Worm (Caenorhabditis elegans) whole organism, young adult: Measurements from ENCODE around the gene snai-1.

Source experiments
- B0035.1 ChIP-seq: sonication (generic microtip); optimal IDR thresholded peaks from 2 replicates; lab custom pipeline; 2016; ENCODE audit warnings: missing genetic modification characterization, mild to moderate bottlenecking, missing compliant biosample characterization, missing genotype, missing genetic modification reagents
- B0336.3 ChIP-seq: fragments of 200-800 bp; sonication (Bioruptor generic); IDR thresholded peaks from 2 replicates; pipeline ENCODE4 v1.3.6; 2022; ENCODE audit warnings: missing genetic modification characterization, missing compliant biosample characterization
- F23B12.7 ChIP-seq: sonication (generic microtip); optimal IDR thresholded peaks from 2 replicates; lab custom pipeline; 2017; ENCODE audit warnings: missing genetic modification characterization, mild to moderate bottlenecking, missing compliant biosample characterization, antibody characterized with exemption, moderate library complexity; ENCODE audit not compliant: insufficient read depth
- F37B4.10 ChIP-seq: fragments of 200-800 bp; sonication (Bioruptor generic); IDR thresholded peaks from 2 replicates; pipeline ENCODE4 v1.3.6; 2022; ENCODE audit warnings: missing genetic modification characterization, missing compliant biosample characterization
- F39B2.1 ChIP-seq: fragments of 200-800 bp; sonication (Bioruptor generic); IDR thresholded peaks from 2 replicates; pipeline ENCODE4 v1.3.6; 2022; ENCODE audit warnings: missing genetic modification reagents, missing genetic modification characterization, missing compliant biosample characterization
- T07F8.4 ChIP-seq: sonication (generic microtip); optimal IDR thresholded peaks from 2 replicates; lab custom pipeline; 2016; ENCODE audit warnings: mild to moderate bottlenecking, missing genetic modification characterization, moderate library complexity, missing compliant biosample characterization
- akir-1 ChIP-seq: fragments of 200-800 bp; sonication (Bioruptor generic); optimal IDR thresholded peaks from 2 replicates; lab custom pipeline; 2018; ENCODE audit warnings: mild to moderate bottlenecking, missing genetic modification characterization, moderate library complexity, missing compliant biosample characterization
- aptf-2 ChIP-seq: fragments of 200-800 bp; sonication (Bioruptor generic); conservative IDR thresholded peaks from 2 replicates; pipeline ENCODE4 v1.3.6; 2022; ENCODE audit warnings: missing genetic modification reagents, missing genetic modification characterization, missing compliant biosample characterization
- athp-1 ChIP-seq: sonication (generic microtip); optimal IDR thresholded peaks from 2 replicates; lab custom pipeline; 2017; ENCODE audit warnings: mild to moderate bottlenecking, missing genetic modification characterization, missing compliant biosample characterization
- cebp-1 ChIP-seq, 2 experiments: fragments of 200-800 bp in 1 of 2; sonication (Bioruptor generic) in 1 of 2; sonication (generic microtip) in 1 of 2; IDR thresholded peaks in 1 of 2; optimal IDR thresholded peaks in 1 of 2; 2 replicates each; pipeline versions ENCODE4 v1.3.6 to Lab custom; 2017 to 2022; ENCODE audit warnings: missing compliant biosample characterization in 2 of 2, missing genetic modification characterization in 2 of 2, mild to moderate bottlenecking in 1 of 2, missing genetic modification reagents in 1 of 2, moderate library complexity in 1 of 2
- ceh-100 ChIP-seq: fragments of 200-800 bp; sonication (Bioruptor generic); IDR thresholded peaks from 2 replicates; pipeline ENCODE4 v1.3.6; 2022; ENCODE audit warnings: missing genetic modification reagents, missing genetic modification characterization, missing compliant biosample characterization
- ceh-27 ChIP-seq: fragments of 200-800 bp; sonication (Bioruptor generic); optimal IDR thresholded peaks from 2 replicates; lab custom pipeline; 2018; ENCODE audit warnings: mild to moderate bottlenecking, missing genetic modification characterization, moderate library complexity, missing compliant biosample characterization
- dox-1 ChIP-seq: fragments of 200-800 bp; sonication (Bioruptor generic); IDR thresholded peaks from 2 replicates; pipeline ENCODE4 v1.3.6; 2022; ENCODE audit warnings: missing genetic modification reagents, missing genetic modification characterization, missing compliant biosample characterization
- dpl-1 ChIP-seq: fragments of 150-350 bp; optimal IDR thresholded peaks from 2 replicates; lab custom pipeline; 2014; ENCODE audit warnings: missing biosample characterization, missing genetic modification reagents, missing genetic modification characterization
- egl-18 ChIP-seq: fragments of 200-800 bp; sonication (Bioruptor generic); IDR thresholded peaks from 2 replicates; pipeline ENCODE4 v1.3.6; 2022; ENCODE audit warnings: missing genetic modification reagents, missing genetic modification characterization, missing compliant biosample characterization
- egl-44 ChIP-seq: fragments of 200-800 bp; sonication (Bioruptor generic); IDR thresholded peaks from 2 replicates; pipeline ENCODE4 v1.3.6; 2022; ENCODE audit warnings: missing genetic modification reagents, missing genetic modification characterization, missing compliant biosample characterization
- egrh-3 ChIP-seq: fragments of 200-800 bp; sonication (Bioruptor generic); IDR thresholded peaks from 2 replicates; pipeline ENCODE4 v1.3.6; 2022; ENCODE audit warnings: missing genetic modification reagents, missing genetic modification characterization, missing compliant biosample characterization
- hrde-1 ChIP-seq: sonication (generic microtip); optimal IDR thresholded peaks from 2 replicates; lab custom pipeline; 2016; ENCODE audit warnings: missing genetic modification characterization, mild to moderate bottlenecking, missing compliant biosample characterization, moderate library complexity, missing genotype, missing genetic modification reagents, borderline replicate concordance
- hsf-1 ChIP-seq: fragments of 200-800 bp; sonication (Bioruptor generic); IDR thresholded peaks from 2 replicates; pipeline ENCODE4 v1.3.6; 2022; ENCODE audit warnings: missing genetic modification reagents, missing genetic modification characterization, missing compliant biosample characterization
- let-607 ChIP-seq, 2 experiments: fragments of 200-800 bp in 1 of 2; sonication (Bioruptor generic) in 1 of 2; sonication (generic microtip) in 1 of 2; optimal IDR thresholded peaks; 2 replicates each; lab custom pipeline; 2016 to 2018; ENCODE audit warnings: mild to moderate bottlenecking in 2 of 2, missing compliant biosample characterization in 2 of 2, missing genetic modification characterization in 2 of 2, moderate library complexity in 2 of 2, missing genotype in 1 of 2
- lin-40 ChIP-seq: sonication (generic microtip); optimal IDR thresholded peaks from 2 replicates; lab custom pipeline; 2016; ENCODE audit warnings: missing genetic modification characterization, mild to moderate bottlenecking, missing compliant biosample characterization, missing genotype, missing genetic modification reagents
- lsl-1 ChIP-seq: fragments of 200-800 bp; sonication (Bioruptor generic); optimal IDR thresholded peaks from 2 replicates; lab custom pipeline; 2018; ENCODE audit warnings: mild to moderate bottlenecking, missing genetic modification characterization, moderate library complexity, missing compliant biosample characterization
- madf-6 ChIP-seq: fragments of 200-800 bp; sonication (Bioruptor generic); IDR thresholded peaks from 2 replicates; pipeline ENCODE4 v1.3.6; 2022; ENCODE audit warnings: missing genetic modification reagents, missing genetic modification characterization, missing compliant biosample characterization
- mcd-1 ChIP-seq: fragments of 200-800 bp; sonication (Bioruptor generic); IDR thresholded peaks from 2 replicates; pipeline ENCODE4 v1.3.6; 2022; ENCODE audit warnings: missing genetic modification reagents, missing genetic modification characterization, missing compliant biosample characterization
- nhr-120 ChIP-seq: fragments of 200-800 bp; sonication (Bioruptor generic); IDR thresholded peaks from 2 replicates; pipeline ENCODE4 v1.3.6; 2022; ENCODE audit warnings: missing genetic modification characterization, missing compliant biosample characterization
- nhr-179 ChIP-seq: sonication (generic microtip); optimal IDR thresholded peaks from 2 replicates; lab custom pipeline; 2016; ENCODE audit warnings: mild to moderate bottlenecking, missing genetic modification characterization, missing compliant biosample characterization
- nhr-90 ChIP-seq: sonication (generic microtip); optimal IDR thresholded peaks from 2 replicates; lab custom pipeline; 2016; ENCODE audit warnings: missing genotype, mild to moderate bottlenecking, missing genetic modification characterization, missing compliant biosample characterization
- pbrm-1 ChIP-seq: fragments of 200-800 bp; sonication (Bioruptor generic); IDR thresholded peaks from 2 replicates; pipeline ENCODE4 v1.3.6; 2022; ENCODE audit warnings: missing genetic modification reagents, missing genetic modification characterization, missing compliant biosample characterization
- rec-8 ChIP-seq, 2 experiments: sonication (generic microtip); optimal IDR thresholded peaks; 2 replicates each; lab custom pipeline; 2016; ENCODE audit warnings: mild to moderate bottlenecking in 2 of 2, missing genetic modification characterization in 2 of 2, missing genetic modification reagents in 2 of 2, missing genotype in 2 of 2, missing biosample characterization in 1 of 2, missing compliant biosample characterization in 1 of 2, moderate library complexity in 1 of 2
- rpc-1 ChIP-seq, 2 experiments: fragments of 150-350 bp in 1 of 2; sonication (generic microtip) in 1 of 2; optimal IDR thresholded peaks; 2 replicates each; lab custom pipeline; 2014 to 2018; ENCODE audit warnings: missing biosample characterization in 1 of 2, missing genetic modification characterization in 1 of 2, missing genetic modification reagents in 1 of 2, missing genotype in 1 of 2
- sdz-38 ChIP-seq: sonication (generic microtip); optimal IDR thresholded peaks from 2 replicates; lab custom pipeline; 2016; ENCODE audit warnings: missing genotype, missing genetic modification characterization, missing compliant biosample characterization
- snpc-1.3 ChIP-seq: sonication (generic microtip); optimal IDR thresholded peaks from 2 replicates; lab custom pipeline; 2017; ENCODE audit warnings: missing genetic modification characterization, mild to moderate bottlenecking, missing compliant biosample characterization, antibody characterized with exemption, moderate library complexity, missing genotype, missing genetic modification reagents; ENCODE audit not compliant: insufficient read depth
- snpc-4 ChIP-seq, 5 experiments: fragments of 150-350 bp in 1 of 5; sonication (generic microtip) in 4 of 5; optimal IDR thresholded peaks; 2 replicates each; lab custom pipeline; 2014 to 2018; ENCODE audit warnings: missing genetic modification characterization in 5 of 5, missing biosample characterization in 3 of 5, antibody characterized with exemption in 2 of 5, mild to moderate bottlenecking in 2 of 5, missing compliant biosample characterization in 2 of 5, missing genotype in 2 of 5, moderate library complexity in 2 of 5, missing genetic modification reagents in 1 of 5
- somi-1 ChIP-seq: fragments of 200-800 bp; sonication (Bioruptor generic); optimal IDR thresholded peaks from 2 replicates; lab custom pipeline; 2018; ENCODE audit warnings: mild to moderate bottlenecking, missing genetic modification characterization, missing compliant biosample characterization
- tbp1 ChIP-seq: fragments of 200-800 bp; sonication (Bioruptor generic); optimal IDR thresholded peaks from 2 replicates; lab custom pipeline; 2018; ENCODE audit warnings: mild to moderate bottlenecking, missing genetic modification characterization, missing compliant biosample characterization
- unc-130 ChIP-seq: sonication (generic microtip); optimal IDR thresholded peaks from 2 replicates; lab custom pipeline; 2016; ENCODE audit warnings: missing genetic modification reagents, missing genetic modification characterization, missing compliant biosample characterization
- unc-62 ChIP-seq: fragments of 150-350 bp; optimal IDR thresholded peaks from 2 replicates; lab custom pipeline; 2014; ENCODE audit warnings: missing biosample characterization, missing genetic modification reagents, missing genetic modification characterization
- ztf-25 ChIP-seq: fragments of 200-800 bp; sonication (Bioruptor generic); IDR thresholded peaks from 2 replicates; pipeline ENCODE4 v1.3.6; 2022; ENCODE audit warnings: missing genetic modification reagents, missing genetic modification characterization, missing compliant biosample characterization

Gene snai-1

ce11 chrIV:302743-303142 lies 10.8 kb downstream of the snai-1 start:
- TF ChIP-seq B0336.3 (GFP tag; lab: Robert Waterston, UW) (no peak), cebp-1 (GFP tag; IDR thresholded peaks at IDR 0.05; lab: Robert Waterston, UW) (no peak), cebp-1 (tag; optimal IDR thresholded peaks at IDR 0.05; lab: Kevin White, UChicago) (peak; percentile 55)

ce11 chrIV:300307-300706 lies 13.2 kb downstream of the snai-1 start:
- TF ChIP-seq rpc-1 (optimal IDR thresholded peaks at IDR 0.05; lab: Kevin White, UChicago) (no peak), rpc-1 (tag; optimal IDR thresholded peaks at IDR 0.05; lab: Kevin White, UChicago) (no peak), F39B2.1 (GFP tag; lab: Robert Waterston, UW) (no peak), mcd-1 (GFP tag; lab: Robert Waterston, UW) (no peak), somi-1 (GFP tag; lab: Kevin White, UChicago) (no peak)

DNA sequence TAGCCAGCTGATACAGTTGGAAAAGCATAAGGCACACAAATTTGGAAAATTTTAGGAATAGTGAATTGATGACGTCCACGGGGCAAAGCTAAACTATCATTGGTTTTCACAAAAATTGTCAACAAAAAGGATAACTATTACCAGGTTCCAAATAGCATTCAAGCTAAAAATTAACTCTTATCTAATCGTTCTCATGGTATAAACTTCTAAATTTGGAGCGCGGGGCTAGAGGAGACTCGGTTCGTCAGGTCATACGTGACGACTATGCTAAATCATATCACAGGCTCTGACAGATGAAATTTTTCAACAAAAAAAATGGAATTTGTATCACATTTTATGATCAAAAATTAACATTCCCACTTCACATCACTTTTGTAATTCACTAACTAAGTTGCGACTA lies 14.3 kb downstream of the snai-1 start:
- TF ChIP-seq pbrm-1 (GFP tag; lab: Robert Waterston, UW) (no peak), egl-44 (GFP tag; lab: Robert Waterston, UW) (no peak)
- TF ChIP-seq, all 124 proteins: peak for 0

ce11 chrIV:298204-298603 lies 15.3 kb downstream of the snai-1 start, which contains the start of gene pnp-1:
Gene pnp-1, minus strand, starts transcription at chrIV:298304.
- TF ChIP-seq dox-1 (GFP tag; lab: Robert Waterston, UW) (no peak), hsf-1 (GFP tag; lab: Robert Waterston, UW) (no peak), T07F8.4 (no peak), ztf-25 (GFP tag; lab: Robert Waterston, UW) (no peak)

- TF ChIP-seq nhr-90 (tag; lab: Kevin White, UChicago) (no peak), cebp-1 (GFP tag; IDR thresholded peaks at IDR 0.05; lab: Robert Waterston, UW) (no peak), cebp-1 (tag; optimal IDR thresholded peaks at IDR 0.05; lab: Kevin White, UChicago) (peak; percentile 37), athp-1 (tag; lab: Kevin White, UChicago) (no peak), mcd-1 (GFP tag; lab: Robert Waterston, UW) (no peak), dpl-1 (GFP tag; lab: Kevin White, UChicago) (no peak), pbrm-1 (GFP tag; lab: Robert Waterston, UW) (no peak), hrde-1 (no peak), F37B4.10 (GFP tag; lab: Robert Waterston, UW) (no peak), lin-40 (tag; lab: Kevin White, UChicago) (peak; percentile 2), lsl-1 (GFP tag; lab: Kevin White, UChicago) (no peak), dox-1 (GFP tag; lab: Robert Waterston, UW) (no peak), tbp1 (no peak), nhr-179 (tag; lab: Kevin White, UChicago) (no peak), F23B12.7 (tag; lab: Kevin White, UChicago) (no peak), egl-18 (no peak), B0035.1 (tag; lab: Kevin White, UChicago) (no peak), rec-8 (tag; optimal IDR thresholded peaks at IDR 0.05; lab: Kevin White, UChicago) (no peak), aptf-2 (GFP tag; lab: Robert Waterston, UW) (no peak), ceh-27 (GFP tag; lab: Kevin White, UChicago) (no peak), madf-6 (GFP tag; lab: Robert Waterston, UW) (no peak), ceh-100 (GFP tag; lab: Robert Waterston, UW) (no peak), akir-1 (GFP tag; lab: Kevin White, UChicago) (no peak), unc-130 (GFP tag; lab: Kevin White, UChicago) (no peak), egrh-3 (GFP tag; lab: Robert Waterston, UW) (no peak), unc-62 (peak; percentile 18), snpc-1.3 (tag; lab: Kevin White, UChicago) (no peak), snpc-4 (GFP tag; optimal IDR thresholded peaks at IDR 0.05; lab: Kevin White, UChicago) (no peak), snpc-4 (tag; optimal IDR thresholded peaks at IDR 0.05; lab: Kevin White, UChicago) (no peak), let-607 (tag; optimal IDR thresholded peaks at IDR 0.05; lab: Kevin White, UChicago) (peak in 1 of 2 experiments; percentile 35), sdz-38 (tag; lab: Kevin White, UChicago) (no peak), nhr-120 (GFP tag; lab: Robert Waterston, UW) (no peak)
Observed at ce11 chrIV:296849-297248, 16.7 kb downstream of the snai-1 start.
